Worm (Caenorhabditis elegans) whole organism, L4 larva: ENCODE results near the gene tars-1.

ENCODE experiments used
- T20F7.1 ChIP-seq: fragments of 200-800 bp; sonication (Bioruptor generic); optimal IDR thresholded peaks from 2 replicates; lab custom pipeline; 2018; ENCODE audit warnings: mild to moderate bottlenecking, missing genetic modification characterization, missing compliant biosample characterization
- Y105C5A.15 ChIP-seq: fragments of 200-800 bp; sonication (Bioruptor generic); IDR thresholded peaks from 2 replicates; pipeline ENCODE4 v1.3.6; 2022; ENCODE audit warnings: missing genetic modification characterization, missing compliant biosample characterization
- Y48G9A.11 ChIP-seq: fragments of 200-800 bp; sonication (Bioruptor generic); IDR thresholded peaks from 2 replicates; pipeline ENCODE4 v1.3.6; 2022; ENCODE audit warnings: missing genetic modification reagents, missing genetic modification characterization, missing compliant biosample characterization
- Y75B8A.6 ChIP-seq: fragments of 200-800 bp; sonication (Bioruptor generic); IDR thresholded peaks from 2 replicates; pipeline ENCODE4 v1.3.6; 2022; ENCODE audit warnings: missing genetic modification reagents, missing genetic modification characterization, missing compliant biosample characterization
- ZK337.2 ChIP-seq: fragments of 200-800 bp; sonication (Bioruptor generic); IDR thresholded peaks from 2 replicates; pipeline ENCODE4 v1.3.6; 2022; ENCODE audit warnings: missing genetic modification reagents, missing genetic modification characterization, missing compliant biosample characterization
- ZK546.5 ChIP-seq, 2 experiments: sonication (generic microtip); optimal IDR thresholded peaks; 2 replicates each; lab custom pipeline; 2017; ENCODE audit warnings: missing biosample characterization in 2 of 2, missing genetic modification characterization in 2 of 2
- aha-1 ChIP-seq: fragments of 150-350 bp; peaks from one replicate; lab custom pipeline; 2014; ENCODE audit warnings: missing biosample characterization, missing genetic modification characterization
- ceh-20 ChIP-seq: fragments of 200-800 bp; sonication (Bioruptor generic); IDR thresholded peaks from 2 replicates; pipeline ENCODE4 v1.3.6; 2022; ENCODE audit warnings: missing genetic modification reagents, missing genetic modification characterization, missing compliant biosample characterization
- ceh-32 ChIP-seq: sonication (generic microtip); optimal IDR thresholded peaks from 2 replicates; lab custom pipeline; 2016; ENCODE audit warnings: mild to moderate bottlenecking, missing genetic modification characterization, missing compliant biosample characterization; ENCODE audit not compliant: poor library complexity
- ceh-44 ChIP-seq: fragments of 200-800 bp; sonication (Bioruptor generic); IDR thresholded peaks from 2 replicates; pipeline ENCODE4 v1.3.6; 2022; ENCODE audit warnings: missing genetic modification reagents, missing genetic modification characterization, missing compliant biosample characterization
- ceh-82 ChIP-seq: sonication (generic microtip); optimal IDR thresholded peaks from 2 replicates; lab custom pipeline; 2017; ENCODE audit warnings: missing biosample characterization, missing genetic modification characterization
- daf-12 ChIP-seq: fragments of 150-350 bp; optimal IDR thresholded peaks from 2 replicates; lab custom pipeline; 2014; ENCODE audit warnings: missing biosample characterization, missing genetic modification reagents, missing genetic modification characterization
- daf-19 ChIP-seq: fragments of 200-800 bp; sonication (Bioruptor generic); conservative IDR thresholded peaks from 2 replicates; pipeline ENCODE4 v1.3.6; 2022; ENCODE audit warnings: missing genetic modification characterization, missing compliant biosample characterization
- dmd-6 ChIP-seq: fragments of 200-800 bp; sonication (Bioruptor generic); IDR thresholded peaks from 2 replicates; pipeline ENCODE4 v1.3.6; 2022; ENCODE audit warnings: missing genetic modification reagents, missing genetic modification characterization, missing compliant biosample characterization
- dmd-9 ChIP-seq: fragments of 200-800 bp; sonication (Bioruptor generic); IDR thresholded peaks from 2 replicates; pipeline ENCODE4 v1.3.6; 2022; ENCODE audit warnings: missing genetic modification reagents, missing genetic modification characterization, missing compliant biosample characterization
- dpl-1 ChIP-seq: fragments of 150-350 bp; optimal IDR thresholded peaks from 2 replicates; lab custom pipeline; 2014; ENCODE audit warnings: missing biosample characterization, missing genetic modification reagents, missing genetic modification characterization
- dve-1 ChIP-seq: sonication (generic microtip); optimal IDR thresholded peaks from 2 replicates; lab custom pipeline; 2017; ENCODE audit warnings: antibody characterized with exemption, mild to moderate bottlenecking, missing genetic modification characterization, missing compliant biosample characterization; ENCODE audit not compliant: insufficient read depth
- egl-27 ChIP-seq: sonication (generic microtip); optimal IDR thresholded peaks from 3 replicates; lab custom pipeline; 2017; ENCODE audit warnings: missing biosample characterization, missing genetic modification reagents, missing genetic modification characterization
- fos-1 ChIP-seq: fragments of 150-350 bp; optimal IDR thresholded peaks from 2 replicates; lab custom pipeline; 2014; ENCODE audit warnings: missing biosample characterization, missing genetic modification characterization
- hmg-1.1 ChIP-seq: fragments of 200-800 bp; sonication (Bioruptor generic); IDR thresholded peaks from 2 replicates; pipeline ENCODE4 v1.3.6; 2022; ENCODE audit warnings: missing genetic modification reagents, missing genetic modification characterization, missing compliant biosample characterization
- jun-1 ChIP-seq: fragments of 150-350 bp; optimal IDR thresholded peaks from 2 replicates; lab custom pipeline; 2014; ENCODE audit warnings: missing biosample characterization, missing genetic modification reagents, missing genetic modification characterization
- lim-7 ChIP-seq: fragments of 200-800 bp; sonication (Bioruptor generic); IDR thresholded peaks from 2 replicates; pipeline ENCODE4 v1.3.6; 2022; ENCODE audit warnings: missing genetic modification characterization, missing compliant biosample characterization
- lin-15B ChIP-seq: fragments of 150-350 bp; sonication (generic microtip); optimal IDR thresholded peaks from 3 replicates; lab custom pipeline; 2014; ENCODE audit warnings: missing biosample characterization, missing genetic modification characterization
- lin-38 ChIP-seq: fragments of 200-800 bp; sonication (Bioruptor generic); IDR thresholded peaks from 2 replicates; pipeline ENCODE4 v1.3.6; 2022; ENCODE audit warnings: missing genetic modification reagents, missing genetic modification characterization, missing compliant biosample characterization
- lin-39 ChIP-seq: fragments of 150-350 bp; optimal IDR thresholded peaks from 2 replicates; lab custom pipeline; 2014; ENCODE audit warnings: missing biosample characterization, missing genetic modification reagents, missing genetic modification characterization
- lir-3 ChIP-seq: sonication (generic microtip); optimal IDR thresholded peaks from 2 replicates; lab custom pipeline; 2016; ENCODE audit warnings: mild to moderate bottlenecking, missing genetic modification characterization, missing compliant biosample characterization
- lsy-2 ChIP-seq, 2 experiments: fragments of 150-350 bp in 1 of 2; sonication (generic microtip) in 1 of 2; optimal IDR thresholded peaks; 2 replicates each; lab custom pipeline; 2014 to 2017; ENCODE audit warnings: missing biosample characterization in 2 of 2, missing genetic modification characterization in 2 of 2
- madf-9 ChIP-seq: fragments of 200-800 bp; sonication (Bioruptor generic); conservative IDR thresholded peaks from 2 replicates; pipeline ENCODE4 v1.3.6; 2022; ENCODE audit warnings: missing genetic modification reagents, missing genetic modification characterization, missing compliant biosample characterization
- mdl-1 ChIP-seq, 2 experiments: fragments of 150-350 bp in 1 of 2; sonication (generic microtip) in 1 of 2; optimal IDR thresholded peaks; 2 replicates each; lab custom pipeline; 2014 to 2017; ENCODE audit warnings: missing biosample characterization in 2 of 2, missing genetic modification characterization in 2 of 2
- mdt-29 ChIP-seq: fragments of 200-800 bp; sonication (Bioruptor generic); IDR thresholded peaks from 2 replicates; pipeline ENCODE4 v1.3.6; 2022; ENCODE audit warnings: missing genetic modification reagents, missing genetic modification characterization, missing compliant biosample characterization
- mxl-3 ChIP-seq: fragments of 200-800 bp; sonication (Bioruptor generic); optimal IDR thresholded peaks from 2 replicates; lab custom pipeline; 2018; ENCODE audit warnings: mild to moderate bottlenecking, missing genetic modification characterization, missing compliant biosample characterization
- nhr-11 ChIP-seq: fragments of 150-350 bp; optimal IDR thresholded peaks from 2 replicates; lab custom pipeline; 2014; ENCODE audit warnings: missing biosample characterization, missing genetic modification characterization
- nhr-237 ChIP-seq: sonication (generic microtip); optimal IDR thresholded peaks from 2 replicates; lab custom pipeline; 2017; ENCODE audit warnings: missing biosample characterization, missing genetic modification characterization
- nhr-25 ChIP-seq: sonication (generic microtip); optimal IDR thresholded peaks from 2 replicates; lab custom pipeline; 2017; ENCODE audit warnings: missing genetic modification characterization, mild to moderate bottlenecking, missing compliant biosample characterization, antibody characterized with exemption, moderate library complexity, borderline replicate concordance; ENCODE audit not compliant: insufficient read depth
- nhr-28 ChIP-seq: fragments of 150-350 bp; optimal IDR thresholded peaks from 2 replicates; lab custom pipeline; 2014; ENCODE audit warnings: missing biosample characterization, missing genetic modification characterization
- nhr-41 ChIP-seq: fragments of 200-800 bp; sonication (Bioruptor generic); IDR thresholded peaks from 2 replicates; pipeline ENCODE4 v1.3.6; 2022; ENCODE audit warnings: missing genetic modification reagents, missing genetic modification characterization, missing compliant biosample characterization
- pqm-1 ChIP-seq: sonication (generic microtip); optimal IDR thresholded peaks from 2 replicates; lab custom pipeline; 2017; ENCODE audit warnings: missing biosample characterization, missing genetic modification characterization
- saeg-2 ChIP-seq: fragments of 200-800 bp; sonication (Bioruptor generic); IDR thresholded peaks from 2 replicates; pipeline ENCODE4 v1.3.6; 2022; ENCODE audit warnings: missing genetic modification reagents, missing genetic modification characterization, missing compliant biosample characterization
- sdz-12 ChIP-seq: fragments of 200-800 bp; sonication (Bioruptor generic); optimal IDR thresholded peaks from 2 replicates; lab custom pipeline; 2018; ENCODE audit warnings: mild to moderate bottlenecking, missing genetic modification characterization, missing compliant biosample characterization
- set-16 ChIP-seq: fragments of 200-800 bp; sonication (Bioruptor generic); IDR thresholded peaks from 2 replicates; pipeline ENCODE4 v1.3.6; 2022; ENCODE audit warnings: missing genetic modification reagents, missing genetic modification characterization, missing compliant biosample characterization
- snpc-1.2 ChIP-seq: fragments of 200-800 bp; sonication (Bioruptor generic); IDR thresholded peaks from 2 replicates; pipeline ENCODE4 v1.3.6; 2022; ENCODE audit warnings: missing genetic modification reagents, missing genetic modification characterization, missing compliant biosample characterization
- snpc-4 ChIP-seq: fragments of 150-350 bp; optimal IDR thresholded peaks from 2 replicates; lab custom pipeline; 2014; ENCODE audit warnings: missing biosample characterization, missing genetic modification characterization
- spr-1 ChIP-seq: sonication (generic microtip); optimal IDR thresholded peaks from 2 replicates; lab custom pipeline; 2016; ENCODE audit warnings: mild to moderate bottlenecking, missing genetic modification characterization, missing compliant biosample characterization
- spr-3 ChIP-seq: fragments of 200-800 bp; sonication (Bioruptor generic); optimal IDR thresholded peaks from 2 replicates; lab custom pipeline; 2018; ENCODE audit warnings: mild to moderate bottlenecking, missing genetic modification characterization, missing compliant biosample characterization
- tag-97 ChIP-seq: fragments of 200-800 bp; sonication (Bioruptor generic); IDR thresholded peaks from 2 replicates; pipeline ENCODE4 v1.3.6; 2022; ENCODE audit warnings: missing genetic modification characterization, missing compliant biosample characterization
- zfp-3 ChIP-seq: fragments of 200-800 bp; sonication (Bioruptor generic); conservative IDR thresholded peaks from 2 replicates; pipeline ENCODE4 v1.3.6; 2022; ENCODE audit warnings: missing genetic modification reagents, missing genetic modification characterization, missing compliant biosample characterization
- ztf-7 ChIP-seq: fragments of 150-350 bp; optimal IDR thresholded peaks from 2 replicates; lab custom pipeline; 2014; ENCODE audit warnings: missing biosample characterization, missing genetic modification characterization

tars-1 gene

DNA sequence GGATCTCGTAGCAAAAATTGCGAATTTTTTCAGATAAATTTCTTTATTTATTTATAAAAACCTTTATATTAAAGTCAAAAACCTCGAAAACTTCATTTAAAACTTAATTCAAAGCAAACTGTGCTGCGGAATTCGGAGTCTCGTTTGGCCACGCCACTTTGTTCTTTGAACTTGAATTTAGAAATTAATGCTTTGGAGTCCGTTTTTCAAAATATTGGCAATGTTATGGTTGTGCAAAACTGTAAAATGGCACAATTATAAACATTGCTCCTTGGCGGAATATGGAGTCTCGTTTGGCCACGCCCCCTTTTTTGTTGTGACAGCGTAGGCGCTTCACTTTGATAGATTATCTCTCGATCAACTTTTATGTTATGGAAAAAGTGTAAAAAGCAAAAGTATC, 24.1 kb upstream of the tars-1 start:
- peak; percentile 93 for TF ChIP-seq spr-3 (GFP tag; lab: Kevin White, UChicago)
- TF ChIP-seq lin-39 (tag; lab: Kevin White, UChicago): no peak
- no peak for TF ChIP-seq nhr-25 (tag; lab: Kevin White, UChicago)
- TF ChIP-seq Y48G9A.11 (GFP tag; lab: Robert Waterston, UW): peak; percentile 76
- TF ChIP-seq spr-1 (tag; lab: Kevin White, UChicago): peak; percentile 95
- TF ChIP-seq T20F7.1 (GFP tag; lab: Kevin White, UChicago): peak; percentile 91
- TF ChIP-seq fos-1 (tag; lab: Kevin White, UChicago): no peak

ce11 chrII:11714728-11715127, 19.3 kb upstream of the tars-1 start:
- TF ChIP-seq nhr-237 (tag; lab: Kevin White, UChicago) (no peak), snpc-4 (tag; lab: Kevin White, UChicago) (peak; percentile 56), aha-1 (tag; lab: Kevin White, UChicago) (no peak)

ce11 chrII:11713569-11713968, 18.1 kb upstream of the tars-1 start, which contains the start of gene F13D12.10:
F13D12.10 (plus strand) TSS chrII:11713799.
- TF ChIP-seq nhr-28 (tag; lab: Kevin White, UChicago): no peak
- no peak for TF ChIP-seq nhr-25 (tag; lab: Kevin White, UChicago)
- TF ChIP-seq dmd-6 (GFP tag; lab: Robert Waterston, UW): no peak; the same call in 1 of the 2 replicates
- no peak for TF ChIP-seq mdt-29 (GFP tag; lab: Robert Waterston, UW)
- no peak for TF ChIP-seq Y75B8A.6 (GFP tag; lab: Robert Waterston, UW)
- TF ChIP-seq pqm-1 (tag; lab: Kevin White, UChicago): no peak
- TF ChIP-seq mxl-3 (GFP tag; lab: Kevin White, UChicago): no peak
- peak; percentile 31 for TF ChIP-seq aha-1 (tag; lab: Kevin White, UChicago)
- TF ChIP-seq lsy-2 (tag; optimal IDR thresholded peaks at IDR 0.05; lab: Kevin White, UChicago): peak in 1 of 2 experiments; percentile 21
- TF ChIP-seq dpl-1 (GFP tag; lab: Kevin White, UChicago): no peak
- no peak for TF ChIP-seq lir-3 (tag; lab: Kevin White, UChicago)
- TF ChIP-seq dmd-9 (GFP tag; lab: Robert Waterston, UW): no peak
- no peak for TF ChIP-seq ZK337.2 (GFP tag; lab: Robert Waterston, UW)
- TF ChIP-seq sdz-12: no peak
- TF ChIP-seq hmg-1.1 (GFP tag; lab: Robert Waterston, UW): peak; percentile 35; the same call in 1 of the 2 replicates
- TF ChIP-seq ceh-82 (tag; lab: Kevin White, UChicago): no peak
- TF ChIP-seq dve-1 (tag; lab: Kevin White, UChicago): no peak
- peak in 1 of 2 experiments; percentile 27 for TF ChIP-seq mdl-1 (tag; optimal IDR thresholded peaks at IDR 0.05; lab: Kevin White, UChicago)
- TF ChIP-seq jun-1: no peak
- no peak for TF ChIP-seq nhr-41 (GFP tag; lab: Robert Waterston, UW)
- TF ChIP-seq snpc-1.2 (GFP tag; lab: Robert Waterston, UW): no peak
- TF ChIP-seq ceh-44 (GFP tag; lab: Robert Waterston, UW): no peak
- no peak for TF ChIP-seq saeg-2 (GFP tag; lab: Robert Waterston, UW)
- no peak for TF ChIP-seq Y105C5A.15 (GFP tag; lab: Robert Waterston, UW)
- TF ChIP-seq tag-97 (GFP tag; lab: Robert Waterston, UW): no peak
- no peak for TF ChIP-seq fos-1 (tag; lab: Kevin White, UChicago)
- no peak for TF ChIP-seq ZK546.5 (tag; optimal IDR thresholded peaks at IDR 0.05; lab: Kevin White, UChicago)
- TF ChIP-seq ztf-7: no peak
- no peak for TF ChIP-seq daf-12 (tag; lab: Kevin White, UChicago)
- peak; percentile 17; the same call in 1 of the 2 replicates for TF ChIP-seq ceh-20 (GFP tag; lab: Robert Waterston, UW)
- TF ChIP-seq zfp-3 (GFP tag; lab: Robert Waterston, UW): no peak
- no peak for TF ChIP-seq ceh-32
- TF ChIP-seq daf-19 (GFP tag; lab: Robert Waterston, UW): no peak
- TF ChIP-seq lin-15B (tag; lab: Kevin White, UChicago): no peak
- TF ChIP-seq madf-9 (GFP tag; lab: Robert Waterston, UW): no peak
- no peak for TF ChIP-seq lin-38
- peak; percentile 59 for TF ChIP-seq nhr-11
- peak; percentile 49 for TF ChIP-seq set-16
- TF ChIP-seq lim-7 (GFP tag; lab: Robert Waterston, UW): no peak
- TF ChIP-seq egl-27 (tag; lab: Kevin White, UChicago): no peak
